Fruit fly (Drosophila melanogaster): ENCODE data around the gene RYa-R.
A peak's percentile ranks its signal among the peaks of the same experiment; 100 is the strongest.

RYa-R gene

dm6 chr3R:26954020-26954672, 42.6 kb upstream of the RYa-R start (continued):
- TF ChIP-seq CG4282 (GFP tag; optimal IDR thresholded peaks at IDR 0.05) (no peak), jigr1 (GFP tag; IDR thresholded peaks at IDR 0.05) (peak; percentile 74; the same call in 2 of the 3 replicates), CG12104 (GFP tag; optimal IDR thresholded peaks at IDR 0.05) (peak; percentile 56), Fer1 (GFP tag; optimal IDR thresholded peaks at IDR 0.05) (peak; percentile 61), al (GFP tag; IDR thresholded peaks at IDR 0.05) (peak; percentile 32; the same call in 1 of the 2 replicates), CG10366 (GFP tag; IDR thresholded peaks at IDR 0.05) (peak; percentile 88), tx (GFP tag; optimal IDR thresholded peaks at IDR 0.05) (no peak), CG13296 (GFP tag; optimal IDR thresholded peaks at IDR 0.05) (peak; percentile 46), Dek (tag; optimal IDR thresholded peaks at IDR 0.05) (peak; percentile 53), CG11695 (GFP tag; IDR thresholded peaks at IDR 0.05) (peak; percentile 80), CG9727 (GFP tag; optimal IDR thresholded peaks at IDR 0.05) (peak; percentile 73), Drgx (GFP tag; IDR thresholded peaks at IDR 0.05) (peak; percentile 96), inv (GFP tag; IDR thresholded peaks at IDR 0.05; ENCODE audit: partially characterized antibody) (no peak), HLH3B (GFP tag; IDR thresholded peaks at IDR 0.05) (peak; percentile 92), mld (GFP tag; IDR thresholded peaks at IDR 0.05; ENCODE audit: partially characterized antibody) (no peak), so (GFP tag; IDR thresholded peaks at IDR 0.05) (peak; percentile 79; the same call in 2 of the 3 replicates), CG8089 (GFP tag; optimal IDR thresholded peaks at IDR 0.05) (no peak), cg (GFP tag; optimal IDR thresholded peaks at IDR 0.05) (peak; percentile 3), CG9437 (GFP tag; optimal IDR thresholded peaks at IDR 0.05) (peak; percentile 18), CG17385 (GFP tag; optimal IDR thresholded peaks at IDR 0.05) (peak; percentile 67), CG7372 (GFP tag; IDR thresholded peaks at IDR 0.05) (peak; percentile 60), MTF-1 (GFP tag; optimal IDR thresholded peaks at IDR 0.05; ENCODE audit: borderline replicate concordance) (peak; percentile 25), Six4 (GFP tag; optimal IDR thresholded peaks at IDR 0.05) (peak; percentile 72), Hmr (GFP tag; optimal IDR thresholded peaks at IDR 0.05) (peak; percentile 74), YL-1 (GFP tag; optimal IDR thresholded peaks at IDR 0.05) (peak; percentile 12), CG6254 (GFP tag; optimal IDR thresholded peaks at IDR 0.05) (peak; percentile 32), row (GFP tag; IDR thresholded peaks at IDR 0.05) (peak; percentile 89), CG8388 (GFP tag; optimal IDR thresholded peaks at IDR 0.05) (peak; percentile 72), CG3065 (GFP tag; optimal IDR thresholded peaks at IDR 0.05) (peak; percentile 27), nerfin-1 (tag; optimal IDR thresholded peaks at IDR 0.05) (peak; percentile 2), nerfin-2 (GFP tag; IDR thresholded peaks at IDR 0.05; ENCODE audit: partially characterized antibody) (no peak), NC2β (GFP tag; optimal IDR thresholded peaks at IDR 0.05) (no peak), Ptx1 (GFP tag; IDR thresholded peaks at IDR 0.05) (peak; percentile 90), pb (GFP tag; optimal IDR thresholded peaks at IDR 0.05) (peak; percentile 1), H15 (GFP tag; IDR thresholded peaks at IDR 0.05) (peak; percentile 69; the same call in 2 of the 3 replicates), zf30C (GFP tag; optimal IDR thresholded peaks at IDR 0.05) (no peak), D19A (tag; optimal IDR thresholded peaks at IDR 0.05) (peak; percentile 84), trh (GFP tag; optimal IDR thresholded peaks at IDR 0.05) (peak; percentile 46), B-H1 (GFP tag; IDR thresholded peaks at IDR 0.05) (peak; percentile 85), CG11093 (GFP tag; IDR thresholded peaks at IDR 0.05) (peak; percentile 60; the same call in 1 of the 3 replicates), Hr78 (GFP tag; optimal IDR thresholded peaks at IDR 0.05) (peak in 1 of 2 experiments; percentile 47), onecut (GFP tag; IDR thresholded peaks at IDR 0.05) (peak; percentile 58; the same call in 1 of the 2 replicates), stc (GFP tag; IDR thresholded peaks at IDR 0.05) (peak; percentile 88), caup (GFP tag; optimal IDR thresholded peaks at IDR 0.05; ENCODE audit: severe bottlenecking) (peak; percentile 66), CG13624 (GFP tag; optimal IDR thresholded peaks at IDR 0.05) (no peak), CG10274 (GFP tag; optimal IDR thresholded peaks at IDR 0.05) (peak; percentile 26), Mad (GFP tag; optimal IDR thresholded peaks at IDR 0.05) (no peak), CG13424 (tag; optimal IDR thresholded peaks at IDR 0.05) (peak; percentile 71), en (GFP tag; optimal IDR thresholded peaks at IDR 0.05) (no peak)

All from whole organism, embryonic.